Fruit fly (Drosophila melanogaster) whole organism, adult: ENCODE measurements around the gene nompB.

Experiments used
- CG11617 ChIP-seq: fragments of 200-800 bp; sonication (Bioruptor generic); optimal IDR thresholded peaks from 2 replicates; lab custom pipeline; 2017; ENCODE audit warnings: mild to moderate bottlenecking, missing biosample characterization, missing genetic modification reagents, missing genetic modification characterization
- CG12768 ChIP-seq: fragments of 200-800 bp; sonication (Bioruptor generic); optimal IDR thresholded peaks from 2 replicates; lab custom pipeline; 2017; ENCODE audit warnings: missing biosample characterization, missing genetic modification characterization, mild to moderate bottlenecking, moderate library complexity, missing genetic modification reagents
- CG14711 ChIP-seq: fragments of 200-800 bp; sonication (Bioruptor generic); optimal IDR thresholded peaks from 2 replicates; lab custom pipeline; 2018; ENCODE audit warnings: missing biosample characterization, mild to moderate bottlenecking, missing genetic modification characterization, moderate library complexity
- CG1620 ChIP-seq: fragments of 200-800 bp; sonication (Bioruptor generic); optimal IDR thresholded peaks from 2 replicates; lab custom pipeline; 2016; ENCODE audit warnings: missing biosample characterization, missing genetic modification characterization
- CG33017 ChIP-seq: fragments of 200-800 bp; sonication (Bioruptor generic); optimal IDR thresholded peaks from 2 replicates; lab custom pipeline; 2018; ENCODE audit warnings: missing biosample characterization, mild to moderate bottlenecking, missing genetic modification characterization, moderate library complexity
- CG5204 ChIP-seq: fragments of 200-800 bp; sonication (Bioruptor generic); optimal IDR thresholded peaks from 2 replicates; lab custom pipeline; 2016; ENCODE audit warnings: missing biosample characterization, missing genetic modification characterization
- CG7045 ChIP-seq: fragments of 200-800 bp; sonication (Bioruptor generic); optimal IDR thresholded peaks from 2 replicates; lab custom pipeline; 2017; ENCODE audit warnings: missing biosample characterization, mild to moderate bottlenecking, missing genetic modification characterization
- CG7101 ChIP-seq: fragments of 200-800 bp; sonication (Bioruptor generic); optimal IDR thresholded peaks from 2 replicates; lab custom pipeline; 2018; ENCODE audit warnings: missing biosample characterization, mild to moderate bottlenecking, missing genetic modification characterization, moderate library complexity
- Clk ChIP-seq: fragments of 200-800 bp; sonication (Bioruptor generic); optimal IDR thresholded peaks from 2 replicates; lab custom pipeline; 2017; ENCODE audit warnings: missing biosample characterization, missing genetic modification characterization
- Crg-1 ChIP-seq: fragments of 200-800 bp; sonication (Bioruptor generic); optimal IDR thresholded peaks from 2 replicates; lab custom pipeline; 2016; ENCODE audit warnings: missing biosample characterization, missing genetic modification characterization
- Hr96 ChIP-seq: fragments of 200-800 bp; sonication (Bioruptor generic); optimal IDR thresholded peaks from 2 replicates; lab custom pipeline; 2016; ENCODE audit warnings: missing biosample characterization, missing genetic modification characterization
- Mnt ChIP-seq: fragments of 200-800 bp; sonication (Bioruptor generic); optimal IDR thresholded peaks from 2 replicates; lab custom pipeline; 2016; ENCODE audit warnings: missing biosample characterization, mild to moderate bottlenecking, missing genetic modification characterization
- bab1 ChIP-seq: fragments of 200-800 bp; sonication (Bioruptor generic); optimal IDR thresholded peaks from 3 replicates; lab custom pipeline; 2019; ENCODE audit warnings: missing biosample characterization, mild to moderate bottlenecking, missing genetic modification characterization, moderate library complexity
- cic ChIP-seq: fragments of 200-800 bp; sonication (Bioruptor generic); optimal IDR thresholded peaks from 2 replicates; lab custom pipeline; 2017; ENCODE audit warnings: missing biosample characterization, mild to moderate bottlenecking, missing genetic modification characterization, moderate library complexity
- cnc ChIP-seq, 2 experiments: fragments of >200 bp; optimal IDR thresholded peaks; 2 replicates each; lab custom pipeline; 2017
- kay ChIP-seq: fragments of 200-800 bp; sonication (Bioruptor generic); peaks from one replicate; lab custom pipeline; 2016; ENCODE audit warnings: missing biosample characterization, missing genetic modification characterization, borderline replicate concordance
- ovo ChIP-seq: fragments of 200-800 bp; sonication (Bioruptor generic); optimal IDR thresholded peaks from 2 replicates; lab custom pipeline; 2016; ENCODE audit warnings: missing biosample characterization, missing genetic modification characterization
- pad ChIP-seq: fragments of 200-800 bp; sonication (Bioruptor generic); optimal IDR thresholded peaks from 3 replicates; lab custom pipeline; 2017; ENCODE audit warnings: missing biosample characterization, missing genetic modification characterization, mild to moderate bottlenecking, moderate library complexity, missing genetic modification reagents
- tj ChIP-seq: fragments of 200-800 bp; sonication (Bioruptor generic); optimal IDR thresholded peaks from 3 replicates; lab custom pipeline; 2017; ENCODE audit warnings: missing biosample characterization, mild to moderate bottlenecking, missing genetic modification characterization, moderate library complexity
- toe ChIP-seq: fragments of 200-800 bp; sonication (Bioruptor generic); optimal IDR thresholded peaks from 2 replicates; lab custom pipeline; 2016; ENCODE audit warnings: missing biosample characterization, missing genetic modification characterization

The nompB gene

dm6 chr2L:21622709-21623684 is 33.8 kb upstream of the nompB start:
- no peak for TF ChIP-seq CG11617 (GFP tag; lab: Kevin White, UChicago)
- TF ChIP-seq kay (GFP tag; lab: Kevin White, UChicago), result peak; percentile 87
- TF ChIP-seq ovo (GFP tag; lab: Kevin White, UChicago), result peak; percentile 67
- peak; percentile 61 for TF ChIP-seq Mnt
- TF ChIP-seq cic (GFP tag; lab: Kevin White, UChicago), result peak; percentile 45

dm6 chr2L:21622062-21622589 is 32.9 kb upstream of the nompB start:
- no peak for TF ChIP-seq CG14711 (tag; lab: Kevin White, UChicago)
- TF ChIP-seq CG7045 (GFP tag; lab: Kevin White, UChicago), result no peak
- TF ChIP-seq cic (GFP tag; lab: Kevin White, UChicago), result no peak
- no peak for TF ChIP-seq ovo (GFP tag; lab: Kevin White, UChicago)
- no peak for TF ChIP-seq tj (GFP tag; lab: Kevin White, UChicago)

dm6 chr2L:21620527-21620926 is 31.3 kb upstream of the nompB start:
- TF ChIP-seq Clk (GFP tag; lab: Kevin White, UChicago), result no peak
- no peak for TF ChIP-seq cnc (optimal IDR thresholded peaks at IDR 0.05; lab: Kevin White, UChicago)
- TF ChIP-seq bab1 (GFP tag; lab: Kevin White, UChicago), result no peak
- no peak for TF ChIP-seq Crg-1 (GFP tag; lab: Kevin White, UChicago)

dm6 chr2L:21618738-21619431 is 29.7 kb upstream of the nompB start:
- no peak for TF ChIP-seq CG1620 (GFP tag; lab: Kevin White, UChicago)
- no peak for TF ChIP-seq CG33017 (tag; lab: Kevin White, UChicago)
- TF ChIP-seq kay (GFP tag; lab: Kevin White, UChicago), result peak; percentile 87
- peak; percentile 14 for TF ChIP-seq ovo (GFP tag; lab: Kevin White, UChicago)
- TF ChIP-seq Clk (GFP tag; lab: Kevin White, UChicago), result no peak
- no peak for TF ChIP-seq bab1 (GFP tag; lab: Kevin White, UChicago)
- TF ChIP-seq tj (GFP tag; lab: Kevin White, UChicago), result no peak
- TF ChIP-seq CG5204 (GFP tag; lab: Kevin White, UChicago), result peak; percentile 4
- TF ChIP-seq pad (GFP tag; lab: Kevin White, UChicago), result no peak
- peak; percentile 20 to 24 for TF ChIP-seq cnc (optimal IDR thresholded peaks at IDR 0.05; lab: Kevin White, UChicago)
- no peak for TF ChIP-seq Mnt
- TF ChIP-seq Crg-1 (GFP tag; lab: Kevin White, UChicago), result no peak

- no peak for TF ChIP-seq CG33017 (tag; lab: Kevin White, UChicago)
- no peak for TF ChIP-seq toe (GFP tag; lab: Kevin White, UChicago)
- no peak for TF ChIP-seq Clk (GFP tag; lab: Kevin White, UChicago)
- no peak for TF ChIP-seq ovo (GFP tag; lab: Kevin White, UChicago)
- TF ChIP-seq pad (GFP tag; lab: Kevin White, UChicago), result no peak
- TF ChIP-seq kay (GFP tag; lab: Kevin White, UChicago), result no peak
- no peak for TF ChIP-seq CG11617 (GFP tag; lab: Kevin White, UChicago)
- TF ChIP-seq CG1620 (GFP tag; lab: Kevin White, UChicago), result no peak
- TF ChIP-seq CG14711 (tag; lab: Kevin White, UChicago), result no peak
- no peak for TF ChIP-seq CG12768 (GFP tag; lab: Kevin White, UChicago)
- TF ChIP-seq cnc (optimal IDR thresholded peaks at IDR 0.05; lab: Kevin White, UChicago), result no peak
- TF ChIP-seq Mnt, result no peak
- TF ChIP-seq cic (GFP tag; lab: Kevin White, UChicago), result no peak
- no peak for TF ChIP-seq CG7045 (GFP tag; lab: Kevin White, UChicago)
- TF ChIP-seq CG5204 (GFP tag; lab: Kevin White, UChicago), result no peak
- no peak for TF ChIP-seq CG7101 (tag; lab: Kevin White, UChicago)
Measured at dm6 chr2L:21617949-21618348, 28.7 kb upstream of the nompB start.

dm6 chr2L:21573226-21573791 is 15.9 kb downstream of the nompB start, which contains the start of gene Lamp1:
Gene Lamp1, plus strand, starts transcription at chr2L:21573389.
- TF ChIP-seq Hr96 (peak; percentile 3), bab1 (GFP tag; lab: Kevin White, UChicago) (peak; percentile 65), CG12768 (GFP tag; lab: Kevin White, UChicago) (no peak), CG7101 (tag; lab: Kevin White, UChicago) (peak; percentile 22)
